Fruit fly (Drosophila melanogaster): Measurements from ENCODE around the gene Cp19.

Gene Cp19

DNA sequence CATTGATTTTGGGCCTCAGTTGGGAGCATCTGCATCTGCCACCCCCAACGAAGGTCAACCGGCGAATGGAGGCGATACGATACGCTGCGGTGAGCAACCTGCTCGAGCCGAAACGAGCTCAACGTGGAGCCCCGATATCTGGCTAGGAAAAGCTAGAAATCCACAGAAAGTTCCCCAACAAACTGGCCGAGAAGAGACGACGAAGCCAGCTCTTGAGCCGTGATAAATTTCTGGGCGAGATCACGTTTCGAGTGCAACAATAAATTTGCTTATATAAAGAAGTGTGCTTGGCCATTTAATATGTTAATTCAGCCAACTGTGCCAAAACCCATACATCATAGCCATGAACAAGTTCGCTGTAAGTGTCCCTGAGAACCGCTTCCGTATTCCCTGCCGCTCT lies at the start of gene Cp19:
Gene Cp19, plus strand, starts transcription at position 301 of the 400 bp plus-strand sequence.
- TF ChIP-seq dmrt11E (tag; optimal IDR thresholded peaks at IDR 0.05) (no peak), CG18599 (GFP tag; optimal IDR thresholded peaks at IDR 0.05) (no peak), CkIIα-i1 (GFP tag; IDR thresholded peaks at IDR 0.05) (no peak), CG4730 (GFP tag; IDR thresholded peaks at IDR 0.05) (no peak), CG14667 (GFP tag; IDR thresholded peaks at IDR 0.05) (no peak), ATbp (GFP tag; optimal IDR thresholded peaks at IDR 0.05) (no peak)

DNA sequence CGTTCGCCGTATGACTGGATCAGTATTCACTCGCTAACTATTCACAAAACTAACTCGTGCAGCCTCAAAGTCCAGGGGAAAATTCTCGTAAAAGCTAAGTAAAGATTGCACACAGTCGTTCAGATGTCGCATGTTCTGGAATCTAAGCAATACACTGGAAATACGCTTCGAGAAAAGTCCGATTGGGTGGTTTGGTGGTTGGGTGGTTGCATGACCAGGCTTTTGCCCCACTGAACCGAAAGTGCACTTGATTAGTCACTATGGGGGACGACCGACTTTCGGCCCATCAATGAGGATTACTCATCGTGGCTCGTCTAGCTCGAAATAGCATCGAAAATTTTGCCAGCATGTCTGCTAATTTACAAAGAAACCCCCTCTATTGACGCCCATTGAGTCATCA lies 49.3 kb upstream of the Cp19 start:
- TF ChIP-seq chinmo (GFP tag; IDR thresholded peaks at IDR 0.05; ENCODE audit: partially characterized antibody) (0 out of 4 replicates have a peak, but pooled peaks have one; percentile 35), Med (GFP tag) (peak; percentile 54), abd-A (tag; optimal IDR thresholded peaks at IDR 0.05) (no peak)

DNA sequence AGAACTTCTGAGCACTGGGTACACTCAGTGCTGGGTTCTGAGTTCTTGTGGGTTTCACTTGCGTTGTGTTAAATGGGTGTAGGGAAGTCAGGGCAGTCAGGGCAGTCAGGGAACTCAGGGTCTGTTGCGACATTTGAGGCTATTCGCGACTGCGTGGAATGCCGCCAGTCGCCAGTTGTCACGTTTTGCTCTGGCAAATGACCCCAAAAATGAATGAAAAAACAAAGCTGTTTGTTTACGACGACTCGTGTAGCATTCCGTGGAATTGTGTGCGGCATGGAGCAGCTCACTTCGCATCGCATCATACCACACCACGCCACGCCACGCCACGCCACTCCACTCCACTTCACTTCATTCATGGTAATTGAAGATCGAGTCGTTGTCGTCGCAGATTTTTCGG lies 48.4 kb upstream of the Cp19 start:
- TF ChIP-seq nom (GFP tag; optimal IDR thresholded peaks at IDR 0.05) (peak; percentile 2), Ets65A (GFP tag) (no peak), CG17385 (GFP tag; optimal IDR thresholded peaks at IDR 0.05) (no peak), CG6175 (GFP tag; IDR thresholded peaks at IDR 0.05) (peak; percentile 39; the same call in 1 of the 3 replicates), dan (GFP tag; IDR thresholded peaks at IDR 0.05) (no peak), grau (tag; optimal IDR thresholded peaks at IDR 0.05) (no peak), CG10321 (GFP tag; IDR thresholded peaks at IDR 0.05) (no peak), nmo (GFP tag; optimal IDR thresholded peaks at IDR 0.05) (no peak), Med (GFP tag) (peak; percentile 9), cwo (GFP tag; optimal IDR thresholded peaks at IDR 0.05) (peak; percentile 49), NFAT (GFP tag; IDR thresholded peaks at IDR 0.05) (0 out of 2 replicates have a peak, but pooled peaks have one; percentile 27), sd (tag; optimal IDR thresholded peaks at IDR 0.05) (peak; percentile 71), sob (GFP tag; IDR thresholded peaks at IDR 0.05) (no peak), pho (GFP tag; optimal IDR thresholded peaks at IDR 0.05) (no peak), crc (GFP tag; optimal IDR thresholded peaks at IDR 0.05) (no peak), Myb (GFP tag; optimal IDR thresholded peaks at IDR 0.05) (no peak), CG2875 (GFP tag; optimal IDR thresholded peaks at IDR 0.05) (no peak), chinmo (GFP tag; IDR thresholded peaks at IDR 0.05; ENCODE audit: partially characterized antibody) (0 out of 4 replicates have a peak, but pooled peaks have one; percentile 8), CG10462 (GFP tag; optimal IDR thresholded peaks at IDR 0.05) (no peak), Blimp-1 (GFP tag; optimal IDR thresholded peaks at IDR 0.05) (no peak), exex (tag; optimal IDR thresholded peaks at IDR 0.05) (no peak), Sry-δ (GFP tag; optimal IDR thresholded peaks at IDR 0.05) (no peak)

DNA sequence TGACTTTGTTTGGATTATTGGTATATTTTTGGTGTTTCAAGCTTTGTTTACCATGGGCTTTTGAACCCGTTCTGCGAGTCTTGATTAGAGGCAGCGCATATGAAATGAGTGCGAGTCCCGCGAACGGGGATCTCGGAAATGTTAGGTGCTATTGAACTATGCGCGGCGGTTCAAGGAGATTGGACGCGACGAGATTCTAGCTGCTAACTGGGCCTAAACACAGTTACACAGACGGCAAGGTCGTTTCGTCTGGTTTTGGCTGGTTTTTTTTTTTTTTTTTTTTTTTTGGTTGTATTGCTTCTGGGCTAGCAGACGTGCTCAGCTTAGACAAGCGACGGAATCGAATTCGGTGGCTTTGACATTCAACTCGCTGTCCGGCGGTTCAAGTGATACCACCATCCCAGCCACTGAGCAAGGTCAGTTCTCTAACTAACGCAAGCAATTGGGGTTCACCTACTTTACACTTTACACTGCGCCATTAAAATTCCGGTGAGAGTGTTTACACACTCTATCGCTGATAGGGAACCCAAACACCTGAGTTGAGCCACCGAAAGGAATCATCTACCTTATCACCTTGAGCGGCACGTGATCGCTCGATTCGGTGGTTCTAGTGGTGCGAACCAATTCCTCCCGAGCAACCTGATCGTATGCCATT lies 47.6 kb upstream of the Cp19 start:
- TF ChIP-seq chinmo (GFP tag; IDR thresholded peaks at IDR 0.05; ENCODE audit: partially characterized antibody) = peak; percentile 85; the same call in 2 of the 4 replicates
- TF ChIP-seq kni (GFP tag; optimal IDR thresholded peaks at IDR 0.05) = peak; percentile 2
- peak; percentile 82 for TF ChIP-seq ftz-f1 (GFP tag; optimal IDR thresholded peaks at IDR 0.05)
- TF ChIP-seq HLH3B (GFP tag; IDR thresholded peaks at IDR 0.05) = no peak
- peak; percentile 49 for TF ChIP-seq gem (tag; optimal IDR thresholded peaks at IDR 0.05)
- TF ChIP-seq Hr78 (GFP tag; optimal IDR thresholded peaks at IDR 0.05) = peak in 1 of 2 experiments; percentile 6
- TF ChIP-seq ash1 (GFP tag; optimal IDR thresholded peaks at IDR 0.05) = no peak
- TF ChIP-seq CG15601 (tag; optimal IDR thresholded peaks at IDR 0.05) = no peak
- TF ChIP-seq ssp (GFP tag; IDR thresholded peaks at IDR 0.05) = 0 out of 2 replicates have a peak, but pooled peaks have one; percentile 3
- peak; percentile 47; the same call in 1 of the 2 replicates for TF ChIP-seq vvl (GFP tag; IDR thresholded peaks at IDR 0.05)
- no peak for TF ChIP-seq Dip3 (GFP tag; optimal IDR thresholded peaks at IDR 0.05)
- peak; percentile 49 for TF ChIP-seq cwo (GFP tag; optimal IDR thresholded peaks at IDR 0.05)
- peak; percentile 14 for TF ChIP-seq sqz (GFP tag; optimal IDR thresholded peaks at IDR 0.05)
- TF ChIP-seq Med (GFP tag) = peak; percentile 65
- TF ChIP-seq CG15269 (tag; optimal IDR thresholded peaks at IDR 0.05) = peak; percentile 24
- TF ChIP-seq CG12769 (tag; optimal IDR thresholded peaks at IDR 0.05) = peak; percentile 11
- peak; percentile 64 for TF ChIP-seq sd (tag; optimal IDR thresholded peaks at IDR 0.05)
- TF ChIP-seq CG33557 (GFP tag; optimal IDR thresholded peaks at IDR 0.05) = no peak
- no peak for TF ChIP-seq peb (GFP tag; IDR thresholded peaks at IDR 0.05)
- no peak for TF ChIP-seq Ets97D (GFP tag; optimal IDR thresholded peaks at IDR 0.05)
